Worm (Caenorhabditis elegans): Measurements from ENCODE around the gene glb-17.

Gene glb-17

DNA sequence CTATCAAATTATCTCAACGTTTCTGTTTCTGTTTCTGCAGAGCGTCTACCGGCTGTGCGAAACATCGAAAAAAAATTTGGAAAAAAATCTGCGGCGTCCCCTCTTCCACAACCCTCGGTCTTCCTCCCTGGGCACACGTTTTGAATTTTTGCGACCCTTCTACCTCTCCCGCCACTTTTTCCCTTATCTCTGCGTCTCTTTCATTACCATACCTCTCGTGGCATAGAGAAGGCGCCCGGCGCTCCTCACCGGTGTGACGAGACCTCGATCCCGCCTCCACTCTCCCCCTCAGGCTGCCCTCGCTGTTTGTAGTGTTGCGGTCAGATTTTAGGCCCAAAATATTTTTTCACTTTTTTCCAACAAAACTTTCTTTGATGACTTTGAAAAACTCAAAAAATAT, 24.4 kb downstream of the glb-17 start (continued):
- TF ChIP-seq grh-1 (GFP tag; IDR thresholded peaks at IDR 0.05): peak; percentile 42; the same call in 1 of the 2 replicates
- TF ChIP-seq ztf-11 (tag; optimal IDR thresholded peaks at IDR 0.05): peak in 1 of 2 experiments; percentile 2
- TF ChIP-seq efl-1 (optimal IDR thresholded peaks at IDR 0.05): peak; percentile 44 to 49
- TF ChIP-seq efl-1 (GFP tag; optimal IDR thresholded peaks at IDR 0.05 in 1 of 2): peak; percentile 55 to 95

DNA sequence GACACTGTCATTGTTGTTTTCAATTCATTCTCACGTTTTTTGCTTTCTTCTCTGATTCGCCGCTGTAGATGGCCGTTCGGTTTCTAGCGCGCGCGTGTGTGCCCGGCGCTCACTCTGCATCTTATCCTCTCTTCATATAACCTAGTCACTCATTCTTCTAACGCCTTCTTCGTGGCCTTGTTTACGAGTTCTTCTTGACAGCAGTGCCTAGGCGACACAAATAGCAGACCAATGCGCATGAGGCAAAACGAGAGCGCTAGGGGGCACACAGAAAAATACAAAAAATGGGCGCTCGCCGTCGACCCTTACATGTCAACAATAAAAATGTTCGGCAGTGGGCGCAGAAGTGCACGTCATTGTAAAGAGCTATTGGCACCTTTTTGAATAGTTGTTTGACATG, 25.7 kb downstream of the glb-17 start:
- TF ChIP-seq lin-14 (GFP tag; optimal IDR thresholded peaks at IDR 0.05): peak; percentile 97
- TF ChIP-seq C16A3.4 (tag; optimal IDR thresholded peaks at IDR 0.05): peak; percentile 37
- peak in 1 of 2 experiments; percentile 59 for TF ChIP-seq mdl-1 (tag; optimal IDR thresholded peaks at IDR 0.05)
- no peak for TF ChIP-seq fos-1 (tag; optimal IDR thresholded peaks at IDR 0.05)
- peak; percentile 64 for TF ChIP-seq mep-1 (tag; optimal IDR thresholded peaks at IDR 0.05)
- no peak for TF ChIP-seq lin-35 (GFP tag; optimal IDR thresholded peaks at IDR 0.05)
- TF ChIP-seq nhr-19 (GFP tag; conservative IDR thresholded peaks at IDR 0.05): 0 out of 2 replicates have a peak, but pooled peaks have one; percentile 3
- no peak for TF ChIP-seq pax-3 (tag; optimal IDR thresholded peaks at IDR 0.05)
- peak; percentile 29 for TF ChIP-seq fkh-10 (GFP tag; optimal IDR thresholded peaks at IDR 0.05)
- TF ChIP-seq swsn-7 (tag; optimal IDR thresholded peaks at IDR 0.05): peak; percentile 29
- peak; percentile 31 for TF ChIP-seq tbx-2 (tag; optimal IDR thresholded peaks at IDR 0.05)
- TF ChIP-seq skn-1 (tag; optimal IDR thresholded peaks at IDR 0.05): peak; percentile 29
- TF ChIP-seq nhr-90 (tag; optimal IDR thresholded peaks at IDR 0.05; ENCODE audit: poor library complexity): peak; percentile 18
- TF ChIP-seq nhr-71 (tag; optimal IDR thresholded peaks at IDR 0.05): peak; percentile 66
- peak in 1 of 3 experiments; percentile 39 for TF ChIP-seq ceh-82 (tag; optimal IDR thresholded peaks at IDR 0.05)
- TF ChIP-seq snpc-4 (tag; optimal IDR thresholded peaks at IDR 0.05): no peak
- peak; percentile 34 for TF ChIP-seq jun-1 (tag; optimal IDR thresholded peaks at IDR 0.05)
- TF ChIP-seq lin-13 (GFP tag; optimal IDR thresholded peaks at IDR 0.05): peak; percentile 3
- TF ChIP-seq nhr-47 (tag; optimal IDR thresholded peaks at IDR 0.05): peak; percentile 33
- peak in 1 of 6 experiments; percentile 14 for TF ChIP-seq elt-3 (tag; optimal IDR thresholded peaks at IDR 0.05)
- peak in 1 of 2 experiments; percentile 30 for TF ChIP-seq lsy-2 (tag; optimal IDR thresholded peaks at IDR 0.05)
- TF ChIP-seq nhr-85 (tag): peak; percentile 91
- TF ChIP-seq nhr-77 (tag; optimal IDR thresholded peaks at IDR 0.05): no peak
- TF ChIP-seq mab-9 (GFP tag; IDR thresholded peaks at IDR 0.05): peak; percentile 29; the same call in 1 of the 2 replicates
- TF ChIP-seq snu-23 (GFP tag; optimal IDR thresholded peaks at IDR 0.05): peak; percentile 66
- no peak for TF ChIP-seq alr-1 (tag; optimal IDR thresholded peaks at IDR 0.05; ENCODE audit: borderline replicate concordance)
- TF ChIP-seq rnt-1 (tag; optimal IDR thresholded peaks at IDR 0.05): peak; percentile 24
- TF ChIP-seq nhr-20 (tag; optimal IDR thresholded peaks at IDR 0.05): peak; percentile 54
- TF ChIP-seq unc-30 (tag; optimal IDR thresholded peaks at IDR 0.05): no peak
- peak in 1 of 3 experiments; percentile 3 for TF ChIP-seq dpl-1 (GFP tag; optimal IDR thresholded peaks at IDR 0.05)
- peak; percentile 70 for TF ChIP-seq blmp-1 (tag; optimal IDR thresholded peaks at IDR 0.05)
- no peak for TF ChIP-seq egl-27 (tag; optimal IDR thresholded peaks at IDR 0.05)
- no peak for TF ChIP-seq sox-4 (tag; optimal IDR thresholded peaks at IDR 0.05)
- peak; percentile 12 to 19 for TF ChIP-seq efl-1 (optimal IDR thresholded peaks at IDR 0.05)
- TF ChIP-seq efl-1 (GFP tag; optimal IDR thresholded peaks at IDR 0.05 in 1 of 2): peak in 1 of 2 experiments; percentile 66
- peak; percentile 18 for TF ChIP-seq ztf-4 (tag; optimal IDR thresholded peaks at IDR 0.05)
- no peak for TF ChIP-seq irx-1 (tag; optimal IDR thresholded peaks at IDR 0.05)
- TF ChIP-seq C34B4.2 (tag; optimal IDR thresholded peaks at IDR 0.05): no peak
- TF ChIP-seq nhr-84 (tag; optimal IDR thresholded peaks at IDR 0.05): no peak
- no peak for TF ChIP-seq hlh-4 (tag; optimal IDR thresholded peaks at IDR 0.05)
- TF ChIP-seq xbp-1 (tag; optimal IDR thresholded peaks at IDR 0.05): peak; percentile 21
- TF ChIP-seq ztf-11 (tag; optimal IDR thresholded peaks at IDR 0.05): no peak
